Fruit fly (Drosophila melanogaster): ENCODE data around the gene CG15278.
"Not testable (repeated sequence)": the region's sequence is repeated elsewhere in the genome, so short reads cannot be mapped to it uniquely, and the experiment has no call there.

Gene CG15278

DNA sequence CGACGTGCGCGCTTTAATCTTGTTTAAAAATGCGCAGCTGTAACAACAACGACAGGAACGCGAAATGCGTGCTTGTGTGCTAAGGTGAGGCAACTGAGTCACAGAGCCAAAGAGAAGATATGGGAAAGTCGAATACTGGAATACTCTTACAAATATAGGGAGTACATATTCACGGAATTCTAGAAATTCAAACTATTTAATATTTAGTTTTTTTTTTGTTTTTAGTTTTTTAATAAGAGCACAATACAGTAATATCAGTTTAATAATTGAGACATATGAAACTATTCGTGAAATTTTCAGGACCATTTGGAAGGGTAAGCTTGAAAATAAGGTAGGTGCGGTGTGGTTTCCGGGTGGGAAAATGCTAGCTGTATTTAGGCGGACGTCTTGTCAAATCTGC lies 11.4 kb upstream of the CG15278 start (continued):
- peak; percentile 2 for TF ChIP-seq gem (tag; optimal IDR thresholded peaks at IDR 0.05)
- TF ChIP-seq fd102C (GFP tag; optimal IDR thresholded peaks at IDR 0.05): no peak
- no peak for TF ChIP-seq Ssrp (tag; optimal IDR thresholded peaks at IDR 0.05)
- peak; percentile 7 for TF ChIP-seq scrt (GFP tag; optimal IDR thresholded peaks at IDR 0.05)
- TF ChIP-seq CG15269 (tag; optimal IDR thresholded peaks at IDR 0.05): peak; percentile 17
- no peak for TF ChIP-seq Myb (GFP tag; optimal IDR thresholded peaks at IDR 0.05)
- no peak for TF ChIP-seq CG18476 (GFP tag; optimal IDR thresholded peaks at IDR 0.05)
- TF ChIP-seq Ada2b (GFP tag; IDR thresholded peaks at IDR 0.05): peak; percentile 35; the same call in 1 of the 2 replicates
- TF ChIP-seq cwo (GFP tag; optimal IDR thresholded peaks at IDR 0.05): peak; percentile 48
- peak; percentile 14 for TF ChIP-seq CG11504 (tag; optimal IDR thresholded peaks at IDR 0.05)
- no peak for TF ChIP-seq ro (GFP tag; IDR thresholded peaks at IDR 0.05)
- peak; percentile 24; the same call in 1 of the 2 replicates for TF ChIP-seq lmd (GFP tag; IDR thresholded peaks at IDR 0.05)
- peak; percentile 39 for TF ChIP-seq CG10147 (GFP tag; optimal IDR thresholded peaks at IDR 0.05)
- TF ChIP-seq tgo (GFP tag; IDR thresholded peaks at IDR 0.05): peak; percentile 22; the same call in 1 of the 3 replicates
- TF ChIP-seq CG15514 (GFP tag; optimal IDR thresholded peaks at IDR 0.05): peak; percentile 7
- 0 out of 2 replicates have a peak, but pooled peaks have one; percentile 40 for TF ChIP-seq sob (GFP tag; IDR thresholded peaks at IDR 0.05)
- peak; percentile 81 for TF ChIP-seq CG18599 (GFP tag; optimal IDR thresholded peaks at IDR 0.05)
- TF ChIP-seq CG3847 (GFP tag; IDR thresholded peaks at IDR 0.05): 0 out of 2 replicates have a peak, but pooled peaks have one; percentile 19
- TF ChIP-seq gsb-n (tag; optimal IDR thresholded peaks at IDR 0.05): no peak
- TF ChIP-seq CG1792 (GFP tag; optimal IDR thresholded peaks at IDR 0.05): no peak
- TF ChIP-seq Fer3 (tag; optimal IDR thresholded peaks at IDR 0.05): peak; percentile 36
- peak; percentile 39 for TF ChIP-seq CG2120 (GFP tag; optimal IDR thresholded peaks at IDR 0.05)
- TF ChIP-seq Sry-δ (GFP tag; optimal IDR thresholded peaks at IDR 0.05): no peak
- TF ChIP-seq h (optimal IDR thresholded peaks at IDR 0.05): no peak
- TF ChIP-seq ap (GFP tag; IDR thresholded peaks at IDR 0.05): no peak
- TF ChIP-seq CG18262 (tag; optimal IDR thresholded peaks at IDR 0.05): no peak
- no peak for TF ChIP-seq CTCF (GFP tag; optimal IDR thresholded peaks at IDR 0.05)
- no peak for TF ChIP-seq otp (GFP tag; IDR thresholded peaks at IDR 0.05)
- TF ChIP-seq Hr51 (GFP tag; optimal IDR thresholded peaks at IDR 0.05): peak in 1 of 2 experiments; percentile 34

DNA sequence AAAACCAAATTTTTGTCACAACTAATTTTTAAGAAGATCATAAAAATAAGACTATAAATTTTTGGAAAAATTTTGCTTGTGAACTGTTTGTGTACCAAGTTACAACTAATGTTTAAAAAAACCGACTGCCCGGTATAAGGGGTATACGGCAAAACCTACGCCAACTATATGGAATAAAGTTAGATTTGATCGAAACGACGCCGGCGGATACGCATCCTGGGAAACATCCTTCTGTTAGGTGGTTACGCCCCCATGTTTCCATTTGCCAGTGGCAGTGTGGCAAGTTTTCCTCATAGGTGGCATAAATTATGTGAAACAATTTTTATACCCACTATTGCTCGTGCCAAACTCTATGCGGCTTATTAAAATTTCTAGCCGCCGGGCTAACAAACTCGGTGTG lies 7.5 kb upstream of the CG15278 start, which contains the start of gene ProtB:
ProtB (minus strand) TSS at position 101 of the 400 bp plus-strand sequence.
- not testable (repeated sequence) for TF ChIP-seq CG14860 (GFP tag; IDR thresholded peaks at IDR 0.05; ENCODE audit: partially characterized antibody); CG17328 (GFP tag; IDR thresholded peaks at IDR 0.05); CG10366 (GFP tag; IDR thresholded peaks at IDR 0.05)

DNA sequence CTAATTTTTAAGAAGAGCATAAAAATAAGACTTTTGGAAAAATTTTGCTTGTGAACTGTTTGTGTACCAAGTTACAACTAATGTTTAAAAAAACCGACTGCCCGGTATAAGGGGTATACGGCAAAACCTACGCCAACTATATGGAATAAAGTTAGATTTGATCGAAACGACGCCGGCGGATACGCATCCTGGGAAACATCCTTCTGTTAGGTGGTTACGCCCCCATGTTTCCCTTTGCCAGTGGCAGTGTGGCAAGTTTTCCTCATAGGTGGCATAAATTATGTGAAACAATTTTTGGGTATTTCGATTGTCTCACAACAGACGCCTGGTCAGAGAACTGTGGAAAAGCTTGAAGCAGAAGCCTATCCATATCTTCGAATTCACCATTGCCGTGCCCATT lies 5.4 kb upstream of the CG15278 start, which contains the start of gene ProtA:
ProtA (minus strand) TSS at position 101 of the 400 bp plus-strand sequence.
- not testable (repeated sequence) for TF ChIP-seq Dad (GFP tag; optimal IDR thresholded peaks at IDR 0.05); cas (GFP tag; IDR thresholded peaks at IDR 0.05); Taf1 (GFP tag; IDR thresholded peaks at IDR 0.05)

DNA sequence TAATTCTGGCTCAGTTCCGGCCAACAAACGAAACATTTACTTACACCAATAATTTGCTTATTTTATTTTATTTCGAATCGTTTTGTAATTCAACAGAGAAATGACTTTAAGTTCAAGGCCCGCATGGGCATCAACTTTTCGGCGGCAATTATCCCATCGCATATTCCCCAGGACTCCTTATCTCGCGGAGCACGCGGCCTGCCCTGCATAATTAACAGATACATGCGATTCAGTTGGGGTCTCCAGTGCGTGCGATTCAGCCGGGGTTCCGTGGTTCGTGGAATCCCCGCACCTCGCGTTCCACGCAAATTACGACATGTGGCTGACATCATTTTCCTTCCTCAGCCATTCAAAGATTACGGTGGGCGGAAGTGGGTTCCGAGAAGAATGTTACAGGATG lies 4.2 kb downstream of the CG15278 start, which contains the start of gene CG4480:
CG4480 (minus strand) TSS at position 101 of the 400 bp plus-strand sequence.
- TF ChIP-seq exex (tag; optimal IDR thresholded peaks at IDR 0.05): no peak
- peak; percentile 4 for TF ChIP-seq sens (GFP tag)
- TF ChIP-seq Ets65A (GFP tag): peak; percentile 18
- TF ChIP-seq ind (GFP tag; optimal IDR thresholded peaks at IDR 0.05): no peak
